Fruit fly (Drosophila melanogaster): Measurements from ENCODE around the gene CG5013.

DNA sequence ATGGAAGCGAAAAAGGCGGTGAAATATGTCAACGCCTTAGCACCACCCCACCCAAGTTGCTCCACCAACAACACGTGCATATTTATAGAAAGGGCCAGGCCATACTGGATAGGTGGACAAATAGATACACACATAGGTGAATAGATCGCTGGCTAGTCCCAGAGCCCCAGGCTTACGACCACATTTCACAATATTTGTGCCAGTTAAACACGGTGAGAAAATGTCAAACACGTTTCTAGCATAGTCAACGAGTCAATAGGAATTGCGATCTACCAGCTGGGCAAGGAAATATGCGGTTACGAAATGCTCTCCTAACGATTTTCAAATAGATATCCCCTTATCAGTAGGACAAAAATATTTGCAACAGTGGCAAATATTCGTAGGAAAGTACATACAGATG lies 45.4 kb downstream of the CG5013 start:
- TF ChIP-seq CTCF (optimal IDR thresholded peaks at IDR 0.05): no peak
- TF ChIP-seq CG8478 (optimal IDR thresholded peaks at IDR 0.05): no peak

Measured in S2 (cell line).